Fruit fly (Drosophila melanogaster) S2 (cell line): ENCODE results near the gene Reg-2.

Experiments
- CG8478 ChIP-seq: fragments of >200 bp; optimal IDR thresholded peaks from 2 replicates; lab custom pipeline; 2018
- CTCF ChIP-seq, 2 experiments: fragments of >200 bp; optimal IDR thresholded peaks; 2 replicates each; lab custom pipeline; 2018

DNA sequence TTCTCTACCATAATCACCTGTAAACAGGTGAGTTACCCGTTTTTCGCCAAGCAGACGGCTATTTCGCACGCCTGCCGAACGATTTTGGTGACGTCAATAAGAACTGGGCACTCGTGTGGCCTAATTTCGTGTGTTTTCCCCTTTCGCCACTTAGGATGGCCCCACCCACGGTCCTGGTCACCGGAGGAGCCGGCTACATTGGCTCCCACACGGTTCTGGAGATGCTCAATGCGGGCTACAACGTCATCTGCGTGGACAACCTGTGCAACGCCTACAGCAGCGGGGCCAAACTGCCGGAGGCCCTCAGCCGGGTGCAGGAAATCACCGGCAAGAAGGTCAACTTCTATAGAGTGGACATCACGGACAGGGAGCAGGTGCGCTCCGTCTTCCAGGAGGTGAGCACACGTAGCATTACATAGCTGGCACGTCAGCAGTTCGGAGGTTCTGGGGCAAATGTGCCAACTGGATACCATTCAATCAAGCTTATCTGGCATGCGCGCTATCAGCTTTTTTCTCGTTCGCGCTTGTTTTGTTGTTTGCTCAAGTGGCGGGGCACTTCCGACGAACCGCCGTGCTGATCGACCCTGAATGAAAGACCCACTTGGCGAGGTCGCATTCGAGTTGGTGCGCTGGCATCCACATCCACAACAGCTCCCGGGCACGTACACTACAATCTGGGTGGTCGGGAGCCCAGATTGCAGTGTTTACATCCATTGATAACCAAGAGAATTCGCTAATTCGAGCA lies 42.8 kb upstream of the Reg-2 start:
- TF ChIP-seq CTCF (optimal IDR thresholded peaks at IDR 0.05; lab: Kevin White, UChicago) (no peak), CG8478 (lab: Kevin White, UChicago) (no peak)
